Worm (Caenorhabditis elegans) whole organism, L2 larva: Measurements from ENCODE around the gene Y54F10BM.12.

Experiments
- C34F6.9 ChIP-seq: fragments of 150-350 bp; optimal IDR thresholded peaks from 2 replicates; lab custom pipeline; 2014; ENCODE audit warnings: missing biosample characterization, missing genetic modification characterization
- F13H6.1 ChIP-seq: sonication (generic microtip); optimal IDR thresholded peaks from 2 replicates; lab custom pipeline; 2016; ENCODE audit warnings: missing genetic modification characterization, missing compliant biosample characterization
- R02D3.7 ChIP-seq: fragments of 150-350 bp; optimal IDR thresholded peaks from 2 replicates; lab custom pipeline; 2014; ENCODE audit warnings: missing biosample characterization, missing genetic modification characterization
- Y55F3AM.14 ChIP-seq: fragments of 200-800 bp; sonication (Bioruptor generic); optimal IDR thresholded peaks from 2 replicates; lab custom pipeline; 2018; ENCODE audit warnings: mild to moderate bottlenecking, missing genetic modification characterization, missing compliant biosample characterization
- ZK546.5 ChIP-seq: sonication (generic microtip); optimal IDR thresholded peaks from 2 replicates; lab custom pipeline; 2017; ENCODE audit warnings: missing biosample characterization, missing genetic modification characterization
- alr-1 ChIP-seq: fragments of 150-350 bp; optimal IDR thresholded peaks from 2 replicates; lab custom pipeline; 2014; ENCODE audit warnings: missing biosample characterization, missing genetic modification characterization
- aly-2 ChIP-seq: fragments of 150-350 bp; optimal IDR thresholded peaks from 2 replicates; lab custom pipeline; 2014; ENCODE audit warnings: missing biosample characterization, missing genetic modification characterization
- ama-1 ChIP-seq: fragments of 150-350 bp; optimal IDR thresholded peaks from 2 replicates; lab custom pipeline; 2018; ENCODE audit warnings: inconsistent platforms
- blmp-1 ChIP-seq: sonication (generic microtip); optimal IDR thresholded peaks from 2 replicates; lab custom pipeline; 2017; ENCODE audit warnings: missing genetic modification characterization, mild to moderate bottlenecking, missing compliant biosample characterization, antibody characterized with exemption, moderate library complexity; ENCODE audit not compliant: insufficient read depth
- ceh-82 ChIP-seq: fragments of 150-350 bp; optimal IDR thresholded peaks from 2 replicates; lab custom pipeline; 2014; ENCODE audit warnings: missing biosample characterization, missing genetic modification characterization
- crh-2 ChIP-seq: sonication (generic microtip); optimal IDR thresholded peaks from 2 replicates; lab custom pipeline; 2017; ENCODE audit warnings: missing biosample characterization, missing genetic modification characterization
- dmd-4 ChIP-seq: sonication (generic microtip); optimal IDR thresholded peaks from 2 replicates; lab custom pipeline; 2017; ENCODE audit warnings: missing biosample characterization, missing genetic modification characterization
- egl-27 ChIP-seq: sonication (generic microtip); optimal IDR thresholded peaks from 3 replicates; lab custom pipeline; 2017; ENCODE audit warnings: missing biosample characterization, missing genetic modification reagents, missing genetic modification characterization
- elt-1 ChIP-seq: fragments of 150-350 bp; optimal IDR thresholded peaks from 2 replicates; lab custom pipeline; 2014; ENCODE audit warnings: missing biosample characterization, missing genetic modification characterization
- gmeb-1 ChIP-seq: fragments of 150-350 bp; optimal IDR thresholded peaks from 2 replicates; lab custom pipeline; 2014; ENCODE audit warnings: missing biosample characterization, missing genetic modification characterization
- lin-11 ChIP-seq: fragments of 150-350 bp; sonication (generic microtip); optimal IDR thresholded peaks from 2 replicates; lab custom pipeline; 2014; ENCODE audit warnings: missing biosample characterization, missing genetic modification characterization, inconsistent platforms, mixed read lengths
- lin-13 ChIP-seq: fragments of 150-350 bp; optimal IDR thresholded peaks from 2 replicates; lab custom pipeline; 2014; ENCODE audit warnings: missing biosample characterization, missing genetic modification reagents, missing genetic modification characterization
- lsy-2 ChIP-seq, 2 experiments: fragments of 150-350 bp in 1 of 2; sonication (generic microtip) in 1 of 2; optimal IDR thresholded peaks; 2 replicates each; lab custom pipeline; 2014 to 2017; ENCODE audit warnings: missing biosample characterization in 2 of 2, missing genetic modification characterization in 2 of 2
- mdl-1 ChIP-seq, 2 experiments: fragments of 150-350 bp in 1 of 2; sonication (generic microtip) in 1 of 2; optimal IDR thresholded peaks; 2 replicates each; lab custom pipeline; 2017; ENCODE audit warnings: missing biosample characterization in 2 of 2, missing genetic modification characterization in 2 of 2
- nhr-10 ChIP-seq: sonication (generic microtip); optimal IDR thresholded peaks from 2 replicates; lab custom pipeline; 2017; ENCODE audit warnings: missing biosample characterization, missing genetic modification characterization
- nhr-11 ChIP-seq: fragments of 150-350 bp; optimal IDR thresholded peaks from 2 replicates; lab custom pipeline; 2014; ENCODE audit warnings: missing biosample characterization, missing genetic modification characterization
- nhr-129 ChIP-seq: fragments of 150-350 bp; optimal IDR thresholded peaks from 2 replicates; lab custom pipeline; 2014; ENCODE audit warnings: missing biosample characterization, missing genetic modification characterization
- nhr-21 ChIP-seq: fragments of 150-350 bp; optimal IDR thresholded peaks from 2 replicates; lab custom pipeline; 2014; ENCODE audit warnings: missing biosample characterization, missing genetic modification characterization
- nhr-25 ChIP-seq: fragments of 150-350 bp; sonication (generic microtip); optimal IDR thresholded peaks from 3 replicates; lab custom pipeline; 2014; ENCODE audit warnings: missing biosample characterization, missing genetic modification characterization
- nhr-6 ChIP-seq: fragments of 150-350 bp; optimal IDR thresholded peaks from 2 replicates; lab custom pipeline; 2014; ENCODE audit warnings: missing biosample characterization, missing genetic modification characterization
- nhr-77 ChIP-seq: fragments of 150-350 bp; optimal IDR thresholded peaks from 2 replicates; lab custom pipeline; 2014; ENCODE audit warnings: missing biosample characterization, missing genetic modification characterization
- peb-1 ChIP-seq: fragments of 150-350 bp; optimal IDR thresholded peaks from 2 replicates; lab custom pipeline; 2014; ENCODE audit warnings: missing biosample characterization, missing genetic modification characterization
- sem-4 ChIP-seq: fragments of 150-350 bp; optimal IDR thresholded peaks from 2 replicates; lab custom pipeline; 2014; ENCODE audit warnings: missing biosample characterization, missing genetic modification reagents, missing genetic modification characterization
- sma-3 ChIP-seq: sonication (generic microtip); optimal IDR thresholded peaks from 2 replicates; lab custom pipeline; 2016; ENCODE audit warnings: missing genetic modification reagents, missing genetic modification characterization, missing compliant biosample characterization
- sma-9 ChIP-seq, 2 experiments: fragments of 150-350 bp in 1 of 2; sonication (generic microtip) in 1 of 2; optimal IDR thresholded peaks; 2 replicates each; lab custom pipeline; 2014 to 2016; ENCODE audit warnings: missing genetic modification characterization in 2 of 2, mild to moderate bottlenecking in 1 of 2, missing biosample characterization in 1 of 2, missing compliant biosample characterization in 1 of 2, missing genetic modification reagents in 1 of 2, moderate library complexity in 1 of 2
- snpc-4 ChIP-seq: fragments of 150-350 bp; optimal IDR thresholded peaks from 2 replicates; lab custom pipeline; 2014; ENCODE audit warnings: missing biosample characterization, missing genetic modification characterization
- unc-55 ChIP-seq: fragments of 150-350 bp; sonication (generic microtip); optimal IDR thresholded peaks from 3 replicates; lab custom pipeline; 2014; ENCODE audit warnings: missing biosample characterization, missing genetic modification reagents, missing genetic modification characterization
- ztf-1 ChIP-seq: fragments of 200-800 bp; sonication (Bioruptor generic); conservative IDR thresholded peaks from 2 replicates; pipeline ENCODE4 v1.3.6; 2022; ENCODE audit warnings: missing genetic modification characterization, missing compliant biosample characterization
- ztf-11 ChIP-seq: sonication (generic microtip); optimal IDR thresholded peaks from 2 replicates; lab custom pipeline; 2017; ENCODE audit warnings: missing biosample characterization, missing genetic modification characterization
- ztf-4 ChIP-seq: fragments of 150-350 bp; optimal IDR thresholded peaks from 2 replicates; lab custom pipeline; 2014; ENCODE audit warnings: missing biosample characterization, missing genetic modification characterization

Gene Y54F10BM.12

ce11 chrIII:2324703-2325102 lies 4.8 kb downstream of the Y54F10BM.12 start:
- TF ChIP-seq sma-3 (GFP tag; lab: Kevin White, UChicago) = no peak
- no peak for TF ChIP-seq nhr-6 (tag; lab: Kevin White, UChicago)
- no peak for TF ChIP-seq nhr-129 (tag; lab: Kevin White, UChicago)
- no peak for TF ChIP-seq F13H6.1 (tag; lab: Kevin White, UChicago)
- TF ChIP-seq nhr-77 (tag; lab: Kevin White, UChicago) = no peak
- no peak for TF ChIP-seq R02D3.7 (tag; lab: Kevin White, UChicago)

DNA sequence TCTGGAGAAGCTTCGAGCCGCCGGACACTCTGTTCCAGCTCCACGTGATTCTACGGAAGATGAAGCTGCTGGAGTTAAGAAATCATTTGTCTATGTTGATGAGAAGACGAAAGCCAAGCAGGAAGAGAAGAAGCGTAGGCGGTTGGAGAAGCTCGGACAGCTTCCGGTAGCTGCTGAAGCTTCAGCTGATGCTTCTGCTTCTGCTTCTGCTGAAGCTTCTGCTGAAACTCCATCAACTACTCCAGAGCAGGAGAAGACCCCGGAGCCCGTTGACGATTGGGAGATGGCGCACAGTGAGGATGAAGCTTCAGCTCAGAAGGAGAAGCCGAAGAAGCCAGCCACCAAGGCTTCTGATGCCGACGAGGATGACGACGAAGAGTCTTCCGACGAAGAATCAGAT lies 13.0 kb downstream of the Y54F10BM.12 start:
- TF ChIP-seq snpc-4 (tag; lab: Kevin White, UChicago) = no peak
- TF ChIP-seq nhr-21 = no peak
- TF ChIP-seq ztf-4 (tag; lab: Kevin White, UChicago) = no peak
- TF ChIP-seq nhr-129 (tag; lab: Kevin White, UChicago) = no peak
- TF ChIP-seq lin-11 = no peak
- no peak for TF ChIP-seq elt-1 (tag; lab: Kevin White, UChicago)
- no peak for TF ChIP-seq F13H6.1 (tag; lab: Kevin White, UChicago)
- no peak for TF ChIP-seq ceh-82

DNA sequence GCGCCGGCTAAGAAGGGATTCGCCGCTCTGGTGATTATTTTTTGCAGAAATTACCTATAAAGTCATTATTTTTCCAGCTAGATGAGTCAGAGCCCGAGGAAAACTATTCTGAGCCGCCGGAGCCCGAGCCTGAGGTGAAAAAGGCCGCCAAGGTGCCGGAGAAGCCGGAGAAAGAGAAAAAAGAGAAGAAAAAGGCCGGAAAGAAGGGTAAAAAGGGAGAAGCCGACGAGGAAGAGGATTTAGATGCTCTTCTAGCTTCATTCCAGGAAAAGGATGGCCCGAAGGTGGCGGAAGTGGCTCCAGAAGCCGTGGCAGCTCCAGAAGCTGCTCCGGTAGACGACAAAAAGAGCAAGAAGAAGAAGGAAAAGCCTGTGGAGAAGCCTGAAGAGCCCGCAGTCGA lies 14.8 kb downstream of the Y54F10BM.12 start:
- no peak for TF ChIP-seq ceh-82
- no peak for TF ChIP-seq nhr-11 (tag; lab: Kevin White, UChicago)
- no peak for TF ChIP-seq dmd-4 (tag; lab: Kevin White, UChicago)
- TF ChIP-seq lin-13 = no peak
- TF ChIP-seq aly-2 (tag; lab: Kevin White, UChicago) = no peak
- no peak for TF ChIP-seq nhr-25 (tag; lab: Kevin White, UChicago)
- TF ChIP-seq ztf-4 (tag; lab: Kevin White, UChicago) = no peak
- TF ChIP-seq blmp-1 (tag; lab: Kevin White, UChicago) = no peak
- no peak for TF ChIP-seq egl-27 (tag; lab: Kevin White, UChicago)
- TF ChIP-seq lin-11 = no peak
- TF ChIP-seq sem-4 (tag; lab: Kevin White, UChicago) = no peak
- TF ChIP-seq gmeb-1 = no peak

- peak; percentile 47 for TF ChIP-seq unc-55 (GFP tag; lab: Kevin White, UChicago)
- no peak for TF ChIP-seq lin-11
- TF ChIP-seq sem-4 (tag; lab: Kevin White, UChicago) = no peak
- no peak for TF ChIP-seq blmp-1 (tag; lab: Kevin White, UChicago)
- no peak for TF ChIP-seq Y55F3AM.14
- TF ChIP-seq ztf-11 (tag; lab: Kevin White, UChicago) = no peak
- peak; percentile 5 for TF ChIP-seq lin-13
- no peak for TF ChIP-seq elt-1 (tag; lab: Kevin White, UChicago)
- no peak for TF ChIP-seq sma-9 (GFP tag; optimal IDR thresholded peaks at IDR 0.05; lab: Kevin White, UChicago)
- no peak for TF ChIP-seq sma-9 (tag; optimal IDR thresholded peaks at IDR 0.05; lab: Kevin White, UChicago)
- TF ChIP-seq mdl-1 (tag; optimal IDR thresholded peaks at IDR 0.05; lab: Kevin White, UChicago) = no peak
- TF ChIP-seq peb-1 (tag; lab: Kevin White, UChicago) = no peak
- TF ChIP-seq R02D3.7 (tag; lab: Kevin White, UChicago) = no peak
- no peak for TF ChIP-seq ZK546.5 (tag; lab: Kevin White, UChicago)
- TF ChIP-seq nhr-129 (tag; lab: Kevin White, UChicago) = no peak
- no peak for TF ChIP-seq nhr-10
- no peak for TF ChIP-seq ztf-1 (GFP tag; lab: Robert Waterston, UW)
- TF ChIP-seq crh-2 (tag; lab: Kevin White, UChicago) = no peak
- TF ChIP-seq C34F6.9 = peak; percentile 25
- TF ChIP-seq aly-2 (tag; lab: Kevin White, UChicago) = no peak
- peak; percentile 18 to 46 for TF ChIP-seq lsy-2 (tag; optimal IDR thresholded peaks at IDR 0.05; lab: Kevin White, UChicago)
- TF ChIP-seq ama-1 (lab: Kevin White, UChicago) = no peak
- no peak for TF ChIP-seq F13H6.1 (tag; lab: Kevin White, UChicago)
- no peak for TF ChIP-seq alr-1
- peak; percentile 23 for TF ChIP-seq gmeb-1
Measured at ce11 chrIII:2313985-2314494, 15.4 kb downstream of the Y54F10BM.12 start, which contains the start of the genes fbxa-66 and iffb-1. Gene fbxa-66, minus strand, starts transcription at chrIII:2314035. Gene iffb-1, plus strand, starts transcription at chrIII:2314436.
